Fruit fly (Drosophila melanogaster) whole organism, embryonic: ENCODE data around the gene Ndfip.

ENCODE experiments used
- BEAF-32 ChIP-seq: fragments of 200-800 bp; sonication (Bioruptor generic); optimal IDR thresholded peaks from 3 replicates; lab custom pipeline; 2017; ENCODE audit warnings: missing biosample characterization, missing genetic modification characterization, mild to moderate bottlenecking, moderate library complexity, missing genetic modification reagents
- CG11695 ChIP-seq: fragments of 200-800 bp; sonication (Bioruptor generic); IDR thresholded peaks from 3 replicates; pipeline ENCODE4 v1.3.6; 2022; ENCODE audit warnings: missing biosample characterization, missing genetic modification characterization
- CG12236 ChIP-seq: fragments of 200-800 bp; sonication (Bioruptor generic); optimal IDR thresholded peaks from 2 replicates; lab custom pipeline; 2016; ENCODE audit warnings: missing biosample characterization, missing genetic modification characterization
- CG12299 ChIP-seq: fragments of 200-800 bp; sonication (Bioruptor generic); optimal IDR thresholded peaks from 2 replicates; lab custom pipeline; 2018; ENCODE audit warnings: missing biosample characterization, mild to moderate bottlenecking, missing genetic modification characterization
- CG13123 ChIP-seq: fragments of 200-800 bp; sonication (Bioruptor generic); optimal IDR thresholded peaks from 2 replicates; lab custom pipeline; 2016; ENCODE audit warnings: missing biosample characterization, missing genetic modification characterization
- CG13894 ChIP-seq: fragments of 200-800 bp; sonication (Bioruptor generic); optimal IDR thresholded peaks from 3 replicates; lab custom pipeline; 2018; ENCODE audit warnings: missing biosample characterization, mild to moderate bottlenecking, missing genetic modification characterization, moderate library complexity
- CG17802 ChIP-seq: fragments of 200-800 bp; sonication (Bioruptor generic); optimal IDR thresholded peaks from 2 replicates; lab custom pipeline; 2018; ENCODE audit warnings: missing biosample characterization, mild to moderate bottlenecking, missing genetic modification characterization, moderate library complexity
- CG1832 ChIP-seq: fragments of 200-800 bp; sonication (Bioruptor generic); optimal IDR thresholded peaks from 2 replicates; lab custom pipeline; 2017; ENCODE audit warnings: missing biosample characterization, mild to moderate bottlenecking, missing genetic modification characterization, inconsistent platforms
- CG3838 ChIP-seq: fragments of 200-800 bp; sonication (Bioruptor generic); optimal IDR thresholded peaks from 3 replicates; lab custom pipeline; 2016; ENCODE audit warnings: missing biosample characterization, missing genetic modification characterization
- CG7928 ChIP-seq: fragments of 200-800 bp; sonication (Bioruptor generic); optimal IDR thresholded peaks from 2 replicates; lab custom pipeline; 2017; ENCODE audit warnings: missing biosample characterization, mild to moderate bottlenecking, missing genetic modification characterization
- CG8089 ChIP-seq: fragments of 200-800 bp; sonication (Bioruptor generic); optimal IDR thresholded peaks from 3 replicates; lab custom pipeline; 2016; ENCODE audit warnings: missing biosample characterization, missing genetic modification characterization
- CHES-1-like ChIP-seq: fragments of 200-800 bp; sonication (Bioruptor generic); optimal IDR thresholded peaks from 2 replicates; lab custom pipeline; 2016; ENCODE audit warnings: missing biosample characterization, missing genetic modification characterization
- D19B ChIP-seq: fragments of 200-800 bp; sonication (Bioruptor generic); optimal IDR thresholded peaks from 2 replicates; lab custom pipeline; 2017; ENCODE audit warnings: missing biosample characterization, mild to moderate bottlenecking, missing genetic modification characterization
- Elba2 ChIP-seq: fragments of 200-800 bp; sonication (Bioruptor generic); optimal IDR thresholded peaks from 3 replicates; lab custom pipeline; 2016; ENCODE audit warnings: missing biosample characterization, missing genetic modification characterization
- Ets65A ChIP-seq: fragments of 200-800 bp; sonication (Bioruptor generic); peaks from one replicate; lab custom pipeline; 2016; ENCODE audit warnings: missing biosample characterization, missing genetic modification characterization
- Gug ChIP-seq: fragments of 200-800 bp; sonication (Bioruptor generic); IDR thresholded peaks from 4 replicates; pipeline ENCODE4 v1.3.6; 2022; ENCODE audit warnings: missing biosample characterization, missing genetic modification characterization
- HLH54F ChIP-seq: fragments of 200-800 bp; sonication (Bioruptor generic); optimal IDR thresholded peaks from 3 replicates; lab custom pipeline; 2016; ENCODE audit warnings: missing biosample characterization, missing genetic modification characterization
- Lhr ChIP-seq: fragments of 200-800 bp; sonication (Bioruptor generic); optimal IDR thresholded peaks from 3 replicates; lab custom pipeline; 2017; ENCODE audit warnings: mild to moderate bottlenecking, missing biosample characterization, missing genetic modification reagents, missing genetic modification characterization
- MTF-1 ChIP-seq: fragments of 200-800 bp; sonication (Bioruptor generic); optimal IDR thresholded peaks from 2 replicates; lab custom pipeline; 2018; ENCODE audit warnings: missing biosample characterization, mild to moderate bottlenecking, missing genetic modification characterization, borderline replicate concordance
- NC2β ChIP-seq: fragments of 200-800 bp; sonication (Bioruptor generic); optimal IDR thresholded peaks from 2 replicates; lab custom pipeline; 2016; ENCODE audit warnings: missing biosample characterization, missing genetic modification characterization
- NK7.1 ChIP-seq: fragments of 200-800 bp; sonication (Bioruptor generic); optimal IDR thresholded peaks from 3 replicates; lab custom pipeline; 2016; ENCODE audit warnings: missing biosample characterization, missing genetic modification characterization
- Ravus ChIP-seq: fragments of 200-800 bp; sonication (Bioruptor generic); IDR thresholded peaks from 2 replicates; pipeline ENCODE4 v1.3.6; 2022; ENCODE audit warnings: missing biosample characterization, missing genetic modification characterization
- Rx ChIP-seq: fragments of 200-800 bp; sonication (Bioruptor generic); IDR thresholded peaks from 2 replicates; pipeline ENCODE4 v1.3.6; 2022; ENCODE audit warnings: missing biosample characterization, missing genetic modification characterization
- Spps ChIP-seq: fragments of 200-800 bp; sonication (Bioruptor generic); optimal IDR thresholded peaks from 2 replicates; lab custom pipeline; 2018; ENCODE audit warnings: missing biosample characterization, mild to moderate bottlenecking, missing genetic modification characterization
- Taf1 ChIP-seq: fragments of 200-800 bp; sonication (Bioruptor generic); IDR thresholded peaks from 2 replicates; pipeline ENCODE4 v1.3.6; 2022; ENCODE audit warnings: missing biosample characterization, missing genetic modification characterization
- Tbp ChIP-seq: fragments of >200 bp; optimal IDR thresholded peaks from 2 replicates; lab custom pipeline; 2018; ENCODE audit warnings: missing biosample characterization, missing genetic modification characterization
- bab2 ChIP-seq: fragments of 200-800 bp; sonication (Bioruptor generic); optimal IDR thresholded peaks from 2 replicates; lab custom pipeline; 2016; ENCODE audit warnings: missing biosample characterization, missing genetic modification characterization
- bsh ChIP-seq, 2 experiments: fragments of 200-800 bp; sonication (Bioruptor generic); optimal IDR thresholded peaks; 2 replicates each; lab custom pipeline; 2017 to 2018; ENCODE audit warnings: mild to moderate bottlenecking in 2 of 2, missing biosample characterization in 2 of 2, missing genetic modification characterization in 2 of 2, moderate library complexity in 1 of 2
- btn ChIP-seq: fragments of 200-800 bp; sonication (Bioruptor generic); optimal IDR thresholded peaks from 2 replicates; lab custom pipeline; 2016; ENCODE audit warnings: missing biosample characterization, missing genetic modification characterization
- cato ChIP-seq: fragments of 200-800 bp; sonication (Bioruptor generic); optimal IDR thresholded peaks from 2 replicates; lab custom pipeline; 2016; ENCODE audit warnings: missing biosample characterization, missing genetic modification characterization, borderline replicate concordance
- chn ChIP-seq: fragments of 200-800 bp; sonication (Bioruptor generic); optimal IDR thresholded peaks from 2 replicates; lab custom pipeline; 2016; ENCODE audit warnings: missing biosample characterization, missing genetic modification characterization
- fd102C ChIP-seq: fragments of 200-800 bp; sonication (Bioruptor generic); optimal IDR thresholded peaks from 2 replicates; lab custom pipeline; 2018; ENCODE audit warnings: missing biosample characterization, mild to moderate bottlenecking, missing genetic modification characterization, moderate library complexity
- gce ChIP-seq: fragments of 200-800 bp; sonication (Bioruptor generic); IDR thresholded peaks from 3 replicates; pipeline ENCODE4 v1.3.6; 2022; ENCODE audit warnings: missing biosample characterization, missing genetic modification characterization
- gsb-n ChIP-seq: fragments of 200-800 bp; sonication (Bioruptor generic); optimal IDR thresholded peaks from 3 replicates; lab custom pipeline; 2018; ENCODE audit warnings: missing biosample characterization, mild to moderate bottlenecking, missing genetic modification characterization
- h ChIP-seq: fragments of >200 bp; optimal IDR thresholded peaks from 2 replicates; lab custom pipeline; 2017
- ham ChIP-seq: fragments of 200-800 bp; sonication (Bioruptor generic); IDR thresholded peaks from 2 replicates; pipeline ENCODE4 v1.3.6; 2022; ENCODE audit warnings: missing biosample characterization, missing genetic modification characterization
- hkb ChIP-seq, 2 experiments: fragments of 200-800 bp in 1 of 2; fragments of >200 bp in 1 of 2; sonication (Bioruptor generic) in 1 of 2; IDR thresholded peaks in 1 of 2; optimal IDR thresholded peaks in 1 of 2; 2 replicates each; pipeline versions ENCODE4 v1.3.6 to Lab custom; 2017 to 2022; ENCODE audit warnings: missing biosample characterization in 1 of 2, missing genetic modification characterization in 1 of 2
- inv ChIP-seq: fragments of 200-800 bp; sonication (Bioruptor generic); IDR thresholded peaks from 2 replicates; pipeline ENCODE4 v1.3.6; 2022; ENCODE audit warnings: missing biosample characterization, missing genetic modification characterization; ENCODE audit not compliant: partially characterized antibody
- jing ChIP-seq: fragments of 200-800 bp; sonication (Bioruptor generic); optimal IDR thresholded peaks from 2 replicates; lab custom pipeline; 2018; ENCODE audit warnings: missing biosample characterization, mild to moderate bottlenecking, missing genetic modification characterization
- lab ChIP-seq: fragments of 200-800 bp; sonication (Bioruptor generic); optimal IDR thresholded peaks from 3 replicates; lab custom pipeline; 2017; ENCODE audit warnings: missing biosample characterization, missing genetic modification characterization, mild to moderate bottlenecking, moderate library complexity, missing genetic modification reagents
- lola ChIP-seq, 3 experiments: fragments of >200 bp in 2 of 3; fragments of 200-800 bp in 1 of 3; sonication (Bioruptor generic) in 1 of 3; optimal IDR thresholded peaks; 2 replicates each; lab custom pipeline; 2017 to 2019; ENCODE audit warnings: missing biosample characterization in 3 of 3, missing genetic modification characterization in 3 of 3, mild to moderate bottlenecking in 1 of 3, moderate library complexity in 1 of 3
- nau ChIP-seq: fragments of 200-800 bp; sonication (Bioruptor generic); optimal IDR thresholded peaks from 3 replicates; lab custom pipeline; 2017; ENCODE audit warnings: missing biosample characterization, mild to moderate bottlenecking, missing genetic modification characterization, missing genetic modification reagents
- oc ChIP-seq: fragments of 200-800 bp; sonication (Bioruptor generic); optimal IDR thresholded peaks from 2 replicates; lab custom pipeline; 2018; ENCODE audit warnings: missing biosample characterization, mild to moderate bottlenecking, missing genetic modification characterization, moderate library complexity
- pros ChIP-seq: fragments of 200-800 bp; sonication (Bioruptor generic); optimal IDR thresholded peaks from 3 replicates; lab custom pipeline; 2019; ENCODE audit warnings: missing biosample characterization, mild to moderate bottlenecking, missing genetic modification characterization, moderate library complexity
- stc ChIP-seq: fragments of 200-800 bp; sonication (Bioruptor generic); IDR thresholded peaks from 2 replicates; pipeline ENCODE4 v1.3.6; 2022; ENCODE audit warnings: missing biosample characterization, missing genetic modification characterization
- tio ChIP-seq: fragments of 200-800 bp; sonication (Bioruptor generic); optimal IDR thresholded peaks from 2 replicates; lab custom pipeline; 2017; ENCODE audit warnings: missing biosample characterization, missing genetic modification characterization, inconsistent platforms
- tx ChIP-seq: fragments of 200-800 bp; sonication (Bioruptor generic); optimal IDR thresholded peaks from 2 replicates; lab custom pipeline; 2016; ENCODE audit warnings: missing biosample characterization, missing genetic modification characterization
- wor ChIP-seq: fragments of 200-800 bp; sonication (Bioruptor generic); IDR thresholded peaks from 2 replicates; pipeline ENCODE4 v1.3.6; 2022; ENCODE audit warnings: missing biosample characterization, missing genetic modification characterization
- zf30C ChIP-seq: fragments of 200-800 bp; sonication (Bioruptor generic); optimal IDR thresholded peaks from 3 replicates; lab custom pipeline; 2018; ENCODE audit warnings: missing biosample characterization, mild to moderate bottlenecking, missing genetic modification characterization

Gene Ndfip

dm6 chr3L:17610896-17611711 is 43.0 kb downstream of the Ndfip start (continued):
- TF ChIP-seq Elba2 (GFP tag; lab: Kevin White, UChicago) (no peak), tx (GFP tag; lab: Kevin White, UChicago) (no peak), wor (GFP tag; lab: Robert Waterston, UW) (peak; percentile 38; the same call in 1 of the 2 replicates), jing (GFP tag; lab: Kevin White, UChicago) (no peak), hkb (optimal IDR thresholded peaks at IDR 0.05; lab: Kevin White, UChicago) (no peak), hkb (GFP tag; IDR thresholded peaks at IDR 0.05; lab: Robert Waterston, UW) (peak; percentile 51; the same call in 1 of the 2 replicates), CG12299 (no peak), Ravus (GFP tag; lab: Robert Waterston, UW) (no peak), HLH54F (no peak), CG13123 (GFP tag; lab: Kevin White, UChicago) (no peak), ham (GFP tag; lab: Robert Waterston, UW) (no peak), fd102C (GFP tag; lab: Kevin White, UChicago) (no peak), CG8089 (GFP tag; lab: Kevin White, UChicago) (no peak), CG13894 (tag; lab: Kevin White, UChicago) (no peak), nau (peak; percentile 45), pros (no peak), inv (GFP tag; lab: Robert Waterston, UW) (no peak), CG1832 (GFP tag; lab: Kevin White, UChicago) (peak; percentile 17), Spps (peak; percentile 67), Taf1 (GFP tag; lab: Robert Waterston, UW) (no peak), CG12236 (GFP tag; lab: Kevin White, UChicago) (no peak), bab2 (no peak), bsh (GFP tag; optimal IDR thresholded peaks at IDR 0.05; lab: Kevin White, UChicago) (peak; percentile 84 to 95), BEAF-32 (GFP tag; lab: Kevin White, UChicago) (no peak), D19B (GFP tag; lab: Kevin White, UChicago) (no peak), CG3838 (GFP tag; lab: Kevin White, UChicago) (no peak), Rx (GFP tag; lab: Robert Waterston, UW) (no peak), gce (GFP tag; lab: Robert Waterston, UW) (no peak), CHES-1-like (no peak), chn (GFP tag; lab: Kevin White, UChicago) (peak; percentile 50), lola (GFP tag; optimal IDR thresholded peaks at IDR 0.05; lab: Kevin White, UChicago) (peak in 1 of 3 experiments; percentile 93), Gug (peak; percentile 40; the same call in 3 of the 4 replicates), Lhr (GFP tag; lab: Kevin White, UChicago) (peak; percentile 68), CG17802 (tag; lab: Kevin White, UChicago) (no peak), Tbp (GFP tag; lab: Kevin White, UChicago) (no peak), oc (peak; percentile 9), gsb-n (tag; lab: Kevin White, UChicago) (peak; percentile 68), tio (GFP tag; lab: Kevin White, UChicago) (peak; percentile 55), h (lab: Kevin White, UChicago) (no peak), zf30C (GFP tag; lab: Kevin White, UChicago) (no peak), cato (GFP tag; lab: Kevin White, UChicago) (peak; percentile 39), lab (peak; percentile 33), Ets65A (GFP tag; lab: Kevin White, UChicago) (peak; percentile 71), btn (GFP tag; lab: Kevin White, UChicago) (no peak), CG11695 (GFP tag; lab: Robert Waterston, UW) (0 out of 3 replicates have a peak, but pooled peaks have one; percentile 25), stc (GFP tag; lab: Robert Waterston, UW) (no peak), CG7928 (no peak), MTF-1 (GFP tag; lab: Kevin White, UChicago) (no peak), NC2β (GFP tag; lab: Kevin White, UChicago) (no peak), NK7.1 (no peak)
